Fruit fly (Drosophila melanogaster): ENCODE results near the gene CG33658.
A peak's percentile ranks its signal among the peaks of the same experiment; 100 is the strongest.

The CG33658 gene

DNA sequence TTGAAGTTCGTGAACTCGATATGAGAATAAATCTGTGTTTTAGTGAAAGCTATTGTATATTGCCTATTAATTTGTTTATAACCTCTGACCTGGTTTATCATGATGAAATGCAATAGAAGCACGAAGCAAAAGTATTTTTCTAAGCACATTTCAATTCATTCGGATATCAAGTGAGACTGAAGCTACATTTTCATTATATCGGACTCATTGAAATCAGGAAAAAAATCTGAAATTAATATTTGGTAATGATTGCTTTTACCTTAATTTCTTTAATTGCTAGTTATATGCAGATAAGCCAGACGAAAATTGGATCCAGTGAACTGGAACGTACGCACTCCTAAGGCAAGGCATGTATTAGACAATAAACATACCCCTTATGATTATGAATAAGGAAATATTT is at the start of gene CG33658:
CG33658 (minus strand) TSS at position 101 of the 400 bp plus-strand sequence.
- TF ChIP-seq CTCF (optimal IDR thresholded peaks at IDR 0.05) (no peak), CG8478 (optimal IDR thresholded peaks at IDR 0.05) (no peak)

DNA sequence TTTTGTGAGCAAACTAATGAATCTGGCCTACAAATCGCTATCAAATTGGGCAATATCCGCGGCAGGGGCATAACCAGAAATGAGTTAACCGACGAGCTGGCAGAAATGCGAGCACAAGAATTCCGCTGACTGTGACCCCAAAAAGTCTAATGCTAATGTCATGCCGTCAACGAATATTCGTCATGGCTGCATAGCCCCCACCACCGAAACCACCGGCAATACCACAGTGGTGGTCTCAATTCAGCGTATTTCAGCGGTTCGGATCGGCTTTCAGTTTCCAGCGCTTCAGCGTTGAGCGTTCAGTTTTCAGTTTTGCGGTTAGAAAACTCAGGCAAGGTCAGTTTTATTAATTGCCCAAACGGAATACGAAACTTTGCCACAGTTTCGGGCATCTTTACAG is 49.3 kb upstream of the CG33658 start:
- no peak for TF ChIP-seq CTCF (optimal IDR thresholded peaks at IDR 0.05)
- TF ChIP-seq CG8478 (optimal IDR thresholded peaks at IDR 0.05) = no peak

DNA sequence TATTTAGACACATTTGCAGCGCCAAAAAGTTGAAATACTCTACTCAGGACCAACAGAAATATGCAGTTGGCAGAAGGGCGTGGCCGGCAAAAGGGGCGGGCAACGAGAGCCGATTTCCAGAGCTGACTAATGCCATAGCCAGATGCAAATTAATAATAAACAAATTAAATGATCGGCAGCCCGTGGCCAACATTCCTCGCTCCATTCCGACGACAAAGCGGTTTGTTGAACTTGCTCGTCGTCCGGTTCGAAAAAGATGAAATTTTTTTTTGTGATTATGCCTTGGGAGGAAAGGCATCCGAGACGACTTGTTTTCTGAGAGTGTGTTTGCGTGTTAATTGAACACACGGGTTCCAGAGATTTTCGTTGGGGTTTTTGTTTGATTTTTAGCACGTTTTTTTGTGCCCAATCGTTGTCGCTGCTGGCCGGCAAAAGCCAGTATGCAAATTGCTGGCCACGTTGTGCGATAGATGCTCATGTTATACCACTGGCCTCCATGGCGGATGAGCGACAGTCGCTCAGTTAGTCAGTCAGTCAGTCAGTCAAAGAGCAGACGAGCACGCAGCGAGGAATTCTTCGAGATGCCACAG is 48.4 kb upstream of the CG33658 start:
- no peak for TF ChIP-seq CTCF (optimal IDR thresholded peaks at IDR 0.05)
- TF ChIP-seq CG8478 (optimal IDR thresholded peaks at IDR 0.05) = no peak

DNA sequence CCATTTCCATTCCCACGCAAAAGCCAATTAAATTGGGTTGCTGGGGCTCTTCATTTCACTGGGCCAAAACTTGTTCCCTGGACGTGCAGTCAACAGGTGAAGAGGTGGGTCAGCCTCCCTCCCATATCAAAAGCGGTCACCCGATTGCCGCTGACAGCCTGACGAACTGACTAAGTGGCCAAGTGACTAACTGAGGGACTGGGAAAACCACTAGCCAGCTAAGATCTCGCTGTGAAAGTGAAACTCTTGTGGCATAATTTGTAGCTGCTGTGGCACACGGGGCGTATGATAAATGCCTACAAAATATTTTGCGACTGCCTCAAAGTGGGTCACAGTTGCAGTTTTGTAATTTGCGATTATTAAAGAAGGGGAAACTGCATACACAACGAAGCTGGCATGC is 47.5 kb upstream of the CG33658 start:
- TF ChIP-seq CTCF (optimal IDR thresholded peaks at IDR 0.05) = no peak

DNA sequence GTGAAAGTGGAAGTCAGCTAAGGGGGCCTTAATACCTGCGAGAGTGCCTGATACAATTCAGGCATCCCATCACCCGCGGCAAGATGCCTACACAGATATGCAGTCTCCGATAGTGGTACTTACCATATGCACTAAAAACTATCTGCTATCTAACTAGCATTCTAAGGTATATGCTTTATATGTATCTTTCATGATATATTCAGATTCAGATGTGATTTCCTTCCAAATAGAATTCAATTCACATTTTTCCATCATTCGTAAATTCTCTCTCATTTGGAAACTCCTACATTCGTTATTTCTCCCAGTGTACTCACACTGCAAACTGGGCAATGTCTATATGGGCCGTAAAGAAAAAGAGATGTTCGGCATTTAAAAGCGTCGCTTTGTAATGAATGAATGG is 45.5 kb upstream of the CG33658 start:
- TF ChIP-seq CG8478 (optimal IDR thresholded peaks at IDR 0.05) (no peak), CTCF (optimal IDR thresholded peaks at IDR 0.05) (no peak)

DNA sequence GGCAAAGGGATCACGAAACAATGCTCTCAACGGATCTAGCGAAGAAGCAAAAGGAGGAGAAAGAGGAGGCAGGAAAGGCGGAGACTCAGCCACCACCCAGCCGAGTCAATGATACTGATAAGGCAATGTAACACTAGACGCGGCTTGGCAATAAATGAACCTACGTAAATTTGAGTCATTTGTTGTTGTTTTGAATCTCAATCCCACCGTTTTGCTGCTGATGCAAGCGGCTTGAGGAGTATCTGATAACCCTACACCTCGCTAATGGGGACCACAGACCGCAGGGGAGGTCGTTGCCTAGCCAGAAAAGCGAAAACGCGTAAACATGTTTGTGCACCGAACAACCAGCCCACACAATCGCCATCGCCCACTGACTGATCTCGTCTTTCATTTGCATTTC is 37.7 kb upstream of the CG33658 start:
- TF ChIP-seq CTCF (optimal IDR thresholded peaks at IDR 0.05) (no peak), CG8478 (optimal IDR thresholded peaks at IDR 0.05) (no peak)

DNA sequence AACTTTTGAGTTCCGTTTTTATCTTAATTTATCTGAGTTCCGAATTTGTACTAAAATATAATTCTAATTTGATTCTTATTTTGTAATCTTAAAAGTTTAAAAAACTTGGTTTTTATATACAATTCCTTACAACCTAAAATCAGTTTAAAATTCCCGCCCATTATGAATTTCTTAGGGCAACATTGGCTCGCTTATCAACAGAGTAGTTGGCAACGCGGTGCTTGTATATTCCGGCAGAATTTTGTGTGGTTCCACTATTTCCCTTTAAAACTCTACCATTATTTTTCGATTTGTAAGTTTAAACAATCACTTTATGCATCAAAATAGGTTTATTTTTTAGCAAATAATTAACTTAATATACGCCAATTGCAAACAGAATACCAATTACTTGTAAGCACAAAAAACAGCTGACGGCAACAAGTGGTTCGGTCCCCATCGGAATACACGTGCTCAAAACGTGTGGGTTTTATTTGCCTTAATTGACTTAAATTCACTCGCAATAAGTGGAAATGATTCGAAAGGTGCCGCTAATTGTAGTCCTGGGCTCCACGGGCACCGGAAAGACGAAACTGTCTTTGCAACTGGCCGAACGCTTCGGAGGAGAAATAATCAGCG is 36.0 kb upstream of the CG33658 start, which contains the start of the genes CG11089 and CG31381:
CG11089 (plus strand) TSS at position 203 of the 615 bp plus-strand sequence.
CG31381 (plus strand) TSS at position 203 of the 615 bp plus-strand sequence.
- TF ChIP-seq CTCF (optimal IDR thresholded peaks at IDR 0.05) = no peak
- TF ChIP-seq CG8478 (optimal IDR thresholded peaks at IDR 0.05) = no peak

DNA sequence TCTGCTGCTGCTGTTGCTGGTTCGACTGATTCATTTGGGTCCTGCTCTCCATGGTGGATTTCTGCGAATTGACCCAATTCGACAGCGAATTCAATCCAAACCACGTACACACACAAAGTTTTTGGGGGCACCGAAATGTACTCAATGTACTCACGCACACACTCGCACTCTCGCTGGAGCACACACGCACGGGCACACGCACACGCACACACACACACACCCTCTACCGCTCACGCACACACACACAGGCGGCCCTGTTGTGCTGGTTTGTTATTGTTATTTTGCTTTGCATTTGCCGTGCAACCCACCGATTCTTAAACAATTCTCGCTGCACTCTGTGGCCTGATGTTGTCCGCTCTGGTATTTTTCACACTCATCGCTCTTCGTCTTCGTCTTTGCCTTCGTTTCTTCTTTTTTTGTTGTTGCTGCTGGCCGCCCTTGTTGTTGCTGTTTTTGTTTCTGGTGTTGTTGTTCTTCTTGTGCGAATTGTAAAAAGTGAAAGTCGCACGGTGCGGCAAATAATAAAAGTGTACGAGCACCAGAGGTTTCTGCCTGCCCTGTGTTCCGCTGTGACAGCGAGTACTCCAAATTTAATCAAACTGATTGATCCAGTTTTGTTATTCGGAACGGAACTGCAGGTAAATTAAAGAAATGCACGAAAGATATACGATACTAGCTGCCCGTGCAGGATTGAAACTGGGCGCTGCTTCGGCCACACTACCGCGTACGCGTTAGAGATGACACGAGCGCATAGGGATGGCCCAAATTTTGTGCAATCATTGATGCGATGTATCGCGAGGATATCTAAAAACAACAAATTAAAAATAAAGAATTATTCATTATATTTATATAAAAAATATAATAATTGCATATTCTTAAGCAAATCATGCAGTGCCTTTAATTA is 35.2 kb upstream of the CG33658 start, which contains the start of gene CG3744:
CG3744 (minus strand) TSS at position 716 of the 904 bp plus-strand sequence.
- TF ChIP-seq CG8478 (optimal IDR thresholded peaks at IDR 0.05) (no peak), CTCF (optimal IDR thresholded peaks at IDR 0.05) (no peak)

DNA sequence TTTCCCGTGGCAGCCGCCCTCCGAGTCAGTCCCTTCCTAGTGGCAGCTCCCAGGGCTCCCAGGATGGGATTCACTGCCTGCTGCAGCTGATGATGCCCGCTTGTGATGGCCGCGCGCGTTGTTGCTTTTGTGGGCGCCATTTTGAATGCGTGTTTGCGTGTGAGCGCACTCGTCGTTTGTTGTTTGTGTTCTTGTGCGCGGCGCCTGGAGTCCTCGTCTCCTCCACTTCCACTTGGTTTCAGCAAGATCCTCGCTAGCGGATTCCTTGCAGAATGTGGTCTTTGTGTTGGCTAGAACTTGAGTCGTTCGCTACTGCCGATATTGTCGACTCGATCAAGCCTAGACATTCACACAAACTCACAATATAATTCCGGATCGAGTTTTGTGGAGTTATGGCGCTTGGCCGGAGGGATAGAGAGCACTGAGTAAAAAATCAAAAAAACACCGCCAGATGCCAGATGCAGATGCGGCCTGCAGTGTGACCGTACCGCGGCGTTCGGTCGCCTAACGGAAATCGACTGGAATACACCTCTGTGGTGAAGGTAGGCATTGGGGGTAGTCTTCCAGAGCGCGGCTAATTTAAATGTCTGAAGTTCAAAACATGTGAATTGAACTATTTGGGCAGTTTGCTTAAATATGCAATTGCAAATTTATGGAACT is 29.6 kb upstream of the CG33658 start, which contains the start of gene CycB3:
CycB3 (minus strand) TSS at position 428 of the 660 bp plus-strand sequence.
- TF ChIP-seq CG8478 (optimal IDR thresholded peaks at IDR 0.05) (no peak), CTCF (optimal IDR thresholded peaks at IDR 0.05) (peak in 1 of 2 experiments; percentile 24)

DNA sequence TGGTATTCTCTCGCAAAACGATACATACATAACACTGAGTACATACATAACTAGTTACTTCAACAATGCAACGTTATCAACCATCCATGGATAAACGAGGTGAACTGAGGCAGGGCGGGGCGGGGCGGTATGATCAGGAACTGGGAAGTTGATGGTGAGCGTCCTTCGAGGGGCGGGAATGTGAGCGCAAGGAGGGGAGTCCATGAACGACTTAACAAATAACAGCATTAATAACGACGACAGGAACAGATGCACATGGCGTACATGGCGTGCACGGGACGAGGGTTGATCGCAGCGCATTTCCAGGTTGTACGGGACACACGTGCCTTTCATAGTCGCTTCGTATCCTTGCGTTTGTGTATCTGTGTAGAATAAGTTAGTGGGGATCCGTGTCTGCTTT is 27.0 kb upstream of the CG33658 start:
- TF ChIP-seq CG8478 (optimal IDR thresholded peaks at IDR 0.05) = no peak
- no peak for TF ChIP-seq CTCF (optimal IDR thresholded peaks at IDR 0.05)

DNA sequence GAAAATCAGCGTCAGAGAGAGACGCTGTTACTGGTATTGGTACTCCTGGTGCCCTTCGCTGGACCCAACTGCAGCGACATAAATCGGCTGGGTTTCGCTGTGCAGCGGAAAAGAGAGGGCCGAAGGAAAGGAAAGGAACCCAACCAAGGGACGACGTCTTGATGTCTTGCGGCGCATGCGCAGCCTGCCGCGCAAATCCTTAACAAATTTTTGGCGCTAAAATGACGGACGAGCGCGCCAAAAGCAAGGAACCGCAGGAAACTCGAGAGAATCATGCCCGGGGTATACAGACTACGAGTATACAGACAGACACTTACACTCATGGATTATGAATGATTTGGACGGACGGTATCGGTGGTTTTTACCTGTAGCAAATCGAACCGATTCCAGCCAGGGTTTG is 26.0 kb upstream of the CG33658 start:
- TF ChIP-seq CG8478 (optimal IDR thresholded peaks at IDR 0.05) = no peak
- no peak for TF ChIP-seq CTCF (optimal IDR thresholded peaks at IDR 0.05)

DNA sequence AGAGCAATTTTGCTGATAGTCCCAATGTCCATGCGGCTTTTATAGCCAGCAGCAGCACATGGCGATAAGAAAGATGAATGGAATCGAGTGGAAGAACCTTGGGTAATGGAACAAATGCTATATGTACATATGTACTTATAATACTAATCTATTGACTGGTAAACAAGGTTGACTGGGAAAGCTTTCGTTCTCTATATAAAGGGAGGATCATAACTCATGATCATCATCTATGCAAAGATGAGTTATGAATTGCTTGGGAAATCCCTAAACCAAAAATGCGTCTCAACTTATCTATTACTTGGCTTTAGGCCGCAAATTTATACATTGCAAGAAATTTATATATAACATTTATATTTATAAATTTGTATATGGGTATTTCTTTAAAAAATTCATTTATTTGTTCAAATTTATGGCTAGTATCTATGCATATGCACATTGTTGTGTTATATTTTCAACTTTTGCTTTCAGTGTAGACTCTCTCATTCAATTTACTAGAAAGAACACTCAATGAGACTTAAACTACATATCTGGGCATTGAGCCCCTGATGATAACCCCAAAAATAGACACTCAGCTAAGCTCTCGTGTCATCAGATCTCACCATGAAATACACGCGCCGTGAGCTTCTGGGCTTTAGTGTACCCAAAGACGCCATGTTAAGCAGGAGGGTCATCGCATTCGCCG is 23.9 kb upstream of the CG33658 start, which contains the start of the genes Srg1 and Elal:
Srg1 (minus strand) TSS at position 14 of the 682 bp plus-strand sequence.
Elal (plus strand) TSS at position 632 of the 682 bp plus-strand sequence.
- no peak for TF ChIP-seq CTCF (optimal IDR thresholded peaks at IDR 0.05)
- no peak for TF ChIP-seq CG8478 (optimal IDR thresholded peaks at IDR 0.05)

DNA sequence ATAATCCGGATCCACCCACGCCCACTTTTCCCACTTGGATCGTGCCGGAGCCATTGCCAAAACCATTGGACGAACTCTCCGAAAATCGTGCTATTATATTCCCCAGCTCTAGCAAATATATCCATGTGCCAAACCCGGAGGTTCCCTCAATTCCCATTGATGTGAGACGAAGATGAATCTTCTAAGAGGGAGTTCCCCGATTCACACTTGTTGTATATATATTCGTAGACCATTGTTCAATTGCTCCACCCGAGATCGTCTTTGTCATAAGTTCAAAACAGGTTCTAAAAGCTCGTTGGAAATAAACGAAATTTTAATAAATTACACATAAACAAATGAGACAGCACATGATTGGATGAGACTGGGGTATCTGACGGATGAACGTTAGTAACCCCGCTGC is 22.9 kb upstream of the CG33658 start:
- TF ChIP-seq CG8478 (optimal IDR thresholded peaks at IDR 0.05) (no peak), CTCF (optimal IDR thresholded peaks at IDR 0.05) (no peak)

DNA sequence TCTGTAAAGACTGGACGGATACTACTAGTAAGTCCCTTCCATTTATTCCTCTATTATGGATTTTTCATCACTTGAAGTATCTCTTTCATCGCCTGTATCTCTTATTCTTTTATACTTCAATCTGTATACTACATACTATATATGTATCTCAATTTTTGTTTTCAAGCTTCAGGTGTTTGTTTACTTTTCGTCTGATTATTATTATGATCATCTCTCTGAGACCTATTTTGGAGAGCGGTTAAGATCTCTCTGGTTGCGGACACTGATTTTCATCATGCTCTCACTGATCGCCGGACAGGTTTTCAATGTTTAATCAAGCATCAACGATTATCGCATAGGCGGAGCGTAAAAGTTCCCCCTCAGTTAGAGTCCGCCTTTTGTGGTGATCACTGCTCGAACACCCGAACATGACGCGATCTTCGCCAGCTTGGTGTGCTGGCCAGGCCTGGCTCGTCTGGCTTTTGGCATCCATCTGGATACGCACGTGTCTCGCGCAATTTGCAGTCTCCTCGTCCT is 21.7 kb upstream of the CG33658 start, which contains the start of gene CG7016:
CG7016 (plus strand) TSS at position 358 of the 516 bp plus-strand sequence.
- TF ChIP-seq CTCF (optimal IDR thresholded peaks at IDR 0.05) (no peak), CG8478 (optimal IDR thresholded peaks at IDR 0.05) (no peak)
